Fruit fly (Drosophila melanogaster): ENCODE measurements around the gene Cpr67Fa1.

- TF ChIP-seq EcR (GFP tag; optimal IDR thresholded peaks at IDR 0.05) (no peak), usp (GFP tag; optimal IDR thresholded peaks at IDR 0.05) (no peak), psq (optimal IDR thresholded peaks at IDR 0.05) (no peak), pan (optimal IDR thresholded peaks at IDR 0.05) (no peak), Dll (optimal IDR thresholded peaks at IDR 0.05) (no peak)
These were observed 13.7 kb downstream of the Cpr67Fa1 start for dm6 chr3L:10903449-10903848.

Measured in whole organism.